Fruit fly (Drosophila melanogaster): ENCODE measurements around the gene Ipp.
A peak's percentile ranks its signal among the peaks of the same experiment; 100 is the strongest.

Ipp gene

dm6 chr3R:14008854-14009253 lies 50.3 kb downstream of the Ipp start (continued):
- TF ChIP-seq CG4404 (GFP tag; IDR thresholded peaks at IDR 0.05) (0 out of 2 replicates have a peak, but pooled peaks have one; percentile 14), wor (GFP tag; IDR thresholded peaks at IDR 0.05) (no peak), Antp (GFP tag; optimal IDR thresholded peaks at IDR 0.05) (peak; percentile 24), CG10959 (GFP tag; IDR thresholded peaks at IDR 0.05) (0 out of 2 replicates have a peak, but pooled peaks have one; percentile 26), slbo (GFP tag; IDR thresholded peaks at IDR 0.05) (no peak), tgo (GFP tag; IDR thresholded peaks at IDR 0.05) (peak; percentile 29; the same call in 2 of the 3 replicates), CG12744 (GFP tag; optimal IDR thresholded peaks at IDR 0.05) (no peak), CG6654 (GFP tag; optimal IDR thresholded peaks at IDR 0.05) (peak; percentile 18), CG9215 (GFP tag; IDR thresholded peaks at IDR 0.05) (no peak), mld (GFP tag; IDR thresholded peaks at IDR 0.05; ENCODE audit: partially characterized antibody) (no peak), gsb (GFP tag; IDR thresholded peaks at IDR 0.05) (no peak), CG17829 (tag; optimal IDR thresholded peaks at IDR 0.05) (peak; percentile 51), Spps (tag; optimal IDR thresholded peaks at IDR 0.05) (peak; percentile 45), tll (GFP tag; optimal IDR thresholded peaks at IDR 0.05) (no peak), Poxn (GFP tag; IDR thresholded peaks at IDR 0.05) (no peak), en (GFP tag; optimal IDR thresholded peaks at IDR 0.05) (no peak), NC2β (GFP tag; optimal IDR thresholded peaks at IDR 0.05) (peak; percentile 57), Fer3 (tag; optimal IDR thresholded peaks at IDR 0.05) (no peak), Awh (GFP tag; IDR thresholded peaks at IDR 0.05) (peak; percentile 59; the same call in 1 of the 2 replicates), Oli (tag; optimal IDR thresholded peaks at IDR 0.05) (peak; percentile 19), H15 (GFP tag; IDR thresholded peaks at IDR 0.05) (0 out of 3 replicates have a peak, but pooled peaks have one; percentile 51), row (GFP tag; IDR thresholded peaks at IDR 0.05) (0 out of 3 replicates have a peak, but pooled peaks have one; percentile 21), dmrt11E (tag; optimal IDR thresholded peaks at IDR 0.05) (peak; percentile 41), CG6689 (GFP tag; IDR thresholded peaks at IDR 0.05) (peak; percentile 48; the same call in 1 of the 2 replicates), nerfin-2 (GFP tag; IDR thresholded peaks at IDR 0.05; ENCODE audit: partially characterized antibody) (no peak), CG17361 (GFP tag; IDR thresholded peaks at IDR 0.05) (0 out of 3 replicates have a peak, but pooled peaks have one; percentile 33), ATbp (GFP tag; optimal IDR thresholded peaks at IDR 0.05) (peak; percentile 65), CG6254 (GFP tag; optimal IDR thresholded peaks at IDR 0.05) (peak; percentile 45), org-1 (GFP tag; optimal IDR thresholded peaks at IDR 0.05) (peak; percentile 7), CG17359 (tag; optimal IDR thresholded peaks at IDR 0.05) (peak; percentile 74), ftz-f1 (GFP tag; optimal IDR thresholded peaks at IDR 0.05) (no peak), CG16863 (GFP tag; optimal IDR thresholded peaks at IDR 0.05) (peak; percentile 15), fd64A (GFP tag; optimal IDR thresholded peaks at IDR 0.05) (peak; percentile 32), CG11504 (tag; optimal IDR thresholded peaks at IDR 0.05) (peak; percentile 74), CG3163 (GFP tag; optimal IDR thresholded peaks at IDR 0.05) (peak; percentile 8), CG4820 (GFP tag; optimal IDR thresholded peaks at IDR 0.05) (peak; percentile 67), CG31441 (GFP tag; IDR thresholded peaks at IDR 0.05) (0 out of 2 replicates have a peak, but pooled peaks have one; percentile 27), pfk (GFP tag; optimal IDR thresholded peaks at IDR 0.05) (no peak), ken (GFP tag; IDR thresholded peaks at IDR 0.05) (peak; percentile 53; the same call in 1 of the 3 replicates), sc (optimal IDR thresholded peaks at IDR 0.05) (no peak), sc (GFP tag; optimal IDR thresholded peaks at IDR 0.05) (peak; percentile 19), CG14050 (GFP tag; IDR thresholded peaks at IDR 0.05) (no peak), CG1024 (GFP tag; IDR thresholded peaks at IDR 0.05) (no peak), CG10979 (tag; optimal IDR thresholded peaks at IDR 0.05) (peak; percentile 75), CG7839 (tag; optimal IDR thresholded peaks at IDR 0.05) (peak; percentile 31), CG8924 (tag; optimal IDR thresholded peaks at IDR 0.05) (peak; percentile 32), Sox100B (GFP tag; optimal IDR thresholded peaks at IDR 0.05) (peak; percentile 58), Vsx1 (GFP tag; optimal IDR thresholded peaks at IDR 0.05) (no peak), CG8359 (GFP tag; optimal IDR thresholded peaks at IDR 0.05; ENCODE audit: borderline replicate concordance) (peak; percentile 48), toy (GFP tag; IDR thresholded peaks at IDR 0.05) (no peak), gsb-n (tag; optimal IDR thresholded peaks at IDR 0.05) (peak; percentile 3)
